Worm (Caenorhabditis elegans) whole organism, L3 larva: ENCODE measurements around the gene sknr-1.
"Not testable (repeated sequence)": the region's sequence is repeated elsewhere in the genome, so short reads cannot be mapped to it uniquely, and the experiment has no call there.

ENCODE experiments used
- R02D3.7 ChIP-seq: fragments of 150-350 bp; optimal IDR thresholded peaks from 2 replicates; lab custom pipeline; 2014; ENCODE audit warnings: missing biosample characterization, missing genetic modification characterization
- ZK546.5 ChIP-seq: sonication (generic microtip); optimal IDR thresholded peaks from 2 replicates; lab custom pipeline; 2017; ENCODE audit warnings: missing biosample characterization, missing genetic modification characterization
- aly-2 ChIP-seq: fragments of 150-350 bp; optimal IDR thresholded peaks from 2 replicates; lab custom pipeline; 2014; ENCODE audit warnings: missing biosample characterization, missing genetic modification characterization
- ama-1 ChIP-seq: fragments of 150-350 bp; optimal IDR thresholded peaks from 2 replicates; lab custom pipeline; 2018
- ceh-16 ChIP-seq: sonication (generic microtip); optimal IDR thresholded peaks from 2 replicates; lab custom pipeline; 2017; ENCODE audit warnings: missing biosample characterization, missing genetic modification characterization
- ceh-28 ChIP-seq: fragments of 150-350 bp; optimal IDR thresholded peaks from 2 replicates; lab custom pipeline; 2014; ENCODE audit warnings: missing biosample characterization, missing genetic modification reagents, missing genetic modification characterization
- ceh-82 ChIP-seq: fragments of 150-350 bp; optimal IDR thresholded peaks from 2 replicates; lab custom pipeline; 2014; ENCODE audit warnings: missing biosample characterization, missing genetic modification characterization
- ceh-9 ChIP-seq: sonication (generic microtip); optimal IDR thresholded peaks from 2 replicates; lab custom pipeline; 2018; ENCODE audit warnings: missing biosample characterization, missing genetic modification characterization
- daf-12 ChIP-seq: fragments of 150-350 bp; optimal IDR thresholded peaks from 2 replicates; lab custom pipeline; 2014; ENCODE audit warnings: missing biosample characterization, missing genetic modification reagents, missing genetic modification characterization
- egl-27 ChIP-seq: sonication (generic microtip); optimal IDR thresholded peaks from 4 replicates; lab custom pipeline; 2017; ENCODE audit warnings: missing biosample characterization, missing genetic modification reagents, missing genetic modification characterization
- elt-1 ChIP-seq: fragments of 150-350 bp; optimal IDR thresholded peaks from 2 replicates; lab custom pipeline; 2014; ENCODE audit warnings: missing biosample characterization, missing genetic modification characterization
- elt-2 ChIP-seq: sonication (generic microtip); optimal IDR thresholded peaks from 2 replicates; lab custom pipeline; 2016; ENCODE audit warnings: missing genetic modification reagents, mild to moderate bottlenecking, missing genetic modification characterization, missing compliant biosample characterization
- elt-3 ChIP-seq, 3 experiments: fragments of 150-350 bp in 1 of 3; sonication (generic microtip) in 2 of 3; optimal IDR thresholded peaks; 2 replicates in 2 of 3; 4 replicates in 1 of 3; lab custom pipeline; 2014 to 2017; ENCODE audit warnings: missing biosample characterization in 3 of 3, missing genetic modification characterization in 3 of 3
- eor-1 ChIP-seq, 2 experiments: fragments of 150-350 bp; optimal IDR thresholded peaks; 2 replicates each; lab custom pipeline; 2014 to 2018; ENCODE audit warnings: missing biosample characterization in 2 of 2, missing genetic modification characterization in 2 of 2
- fkh-10 ChIP-seq: sonication (generic microtip); optimal IDR thresholded peaks from 2 replicates; lab custom pipeline; 2017; ENCODE audit warnings: missing biosample characterization, missing genetic modification reagents, missing genetic modification characterization
- fkh-2 ChIP-seq: fragments of 150-350 bp; optimal IDR thresholded peaks from 2 replicates; lab custom pipeline; 2014; ENCODE audit warnings: missing biosample characterization, missing genetic modification reagents, missing genetic modification characterization
- hmg-11 ChIP-seq: sonication (generic microtip); optimal IDR thresholded peaks from 2 replicates; lab custom pipeline; 2016; ENCODE audit warnings: missing genetic modification characterization, missing compliant biosample characterization
- jun-1 ChIP-seq: fragments of 150-350 bp; optimal IDR thresholded peaks from 2 replicates; lab custom pipeline; 2014; ENCODE audit warnings: missing biosample characterization, missing genetic modification reagents, missing genetic modification characterization
- lin-15B ChIP-seq: fragments of 150-350 bp; optimal IDR thresholded peaks from 2 replicates; lab custom pipeline; 2014; ENCODE audit warnings: missing biosample characterization, missing genetic modification characterization
- lin-39 ChIP-seq: fragments of 150-350 bp; optimal IDR thresholded peaks from 2 replicates; lab custom pipeline; 2018; ENCODE audit warnings: missing biosample characterization, missing genetic modification reagents, missing genetic modification characterization
- lsy-12 ChIP-seq: sonication (generic microtip); optimal IDR thresholded peaks from 2 replicates; lab custom pipeline; 2016; ENCODE audit warnings: mild to moderate bottlenecking, missing genetic modification characterization, missing compliant biosample characterization
- mdl-1 ChIP-seq: fragments of 150-350 bp; optimal IDR thresholded peaks from 2 replicates; lab custom pipeline; 2014; ENCODE audit warnings: missing biosample characterization, missing genetic modification characterization
- mml-1 ChIP-seq: fragments of 150-350 bp; sonication (generic microtip); optimal IDR thresholded peaks from 3 replicates; lab custom pipeline; 2014; ENCODE audit warnings: missing biosample characterization, missing genetic modification characterization
- nfya-1 ChIP-seq: sonication (generic microtip); optimal IDR thresholded peaks from 2 replicates; lab custom pipeline; 2017; ENCODE audit warnings: missing genetic modification characterization, mild to moderate bottlenecking, missing compliant biosample characterization, antibody characterized with exemption, moderate library complexity; ENCODE audit not compliant: insufficient read depth
- nhr-11 ChIP-seq: fragments of 150-350 bp; optimal IDR thresholded peaks from 2 replicates; lab custom pipeline; 2014; ENCODE audit warnings: missing biosample characterization, missing genetic modification characterization
- nhr-12 ChIP-seq: fragments of 150-350 bp; optimal IDR thresholded peaks from 2 replicates; lab custom pipeline; 2014; ENCODE audit warnings: missing biosample characterization, missing genetic modification characterization
- nhr-23 ChIP-seq: fragments of 150-350 bp; optimal IDR thresholded peaks from 2 replicates; lab custom pipeline; 2014; ENCODE audit warnings: missing biosample characterization, missing genetic modification reagents, missing genetic modification characterization
- nhr-237 ChIP-seq: fragments of 150-350 bp; optimal IDR thresholded peaks from 2 replicates; lab custom pipeline; 2014; ENCODE audit warnings: missing biosample characterization, missing genetic modification characterization
- nhr-25 ChIP-seq: sonication (generic microtip); optimal IDR thresholded peaks from 2 replicates; lab custom pipeline; 2017; ENCODE audit warnings: missing biosample characterization, missing genetic modification characterization
- nhr-28 ChIP-seq: fragments of 150-350 bp; optimal IDR thresholded peaks from 2 replicates; lab custom pipeline; 2014; ENCODE audit warnings: missing biosample characterization, missing genetic modification characterization
- nhr-43 ChIP-seq: sonication (generic microtip); optimal IDR thresholded peaks from 2 replicates; lab custom pipeline; 2016; ENCODE audit warnings: mild to moderate bottlenecking, missing genetic modification characterization, missing compliant biosample characterization; ENCODE audit not compliant: poor library complexity, severe bottlenecking
- nhr-67 ChIP-seq: fragments of 150-350 bp; optimal IDR thresholded peaks from 2 replicates; lab custom pipeline; 2014; ENCODE audit warnings: missing biosample characterization, missing genetic modification characterization
- nhr-76 ChIP-seq: fragments of 150-350 bp; sonication (generic microtip); optimal IDR thresholded peaks from 5 replicates; lab custom pipeline; 2014; ENCODE audit warnings: missing biosample characterization, missing genetic modification characterization
- nhr-77 ChIP-seq: fragments of 150-350 bp; optimal IDR thresholded peaks from 2 replicates; lab custom pipeline; 2014; ENCODE audit warnings: missing biosample characterization, missing genetic modification characterization
- pha-4 ChIP-seq: fragments of 150-350 bp; optimal IDR thresholded peaks from 2 replicates; lab custom pipeline; 2014; ENCODE audit warnings: missing biosample characterization, missing genetic modification reagents, missing genetic modification characterization
- pqm-1 ChIP-seq: fragments of 150-350 bp; optimal IDR thresholded peaks from 2 replicates; lab custom pipeline; 2017; ENCODE audit warnings: missing biosample characterization, missing genetic modification characterization, inconsistent platforms
- sea-2 ChIP-seq: fragments of 150-350 bp; sonication (generic microtip); optimal IDR thresholded peaks from 4 replicates; lab custom pipeline; 2014; ENCODE audit warnings: missing biosample characterization, missing genetic modification reagents, missing genetic modification characterization
- skn-1 ChIP-seq: fragments of 150-350 bp; optimal IDR thresholded peaks from 2 replicates; lab custom pipeline; 2014; ENCODE audit warnings: missing biosample characterization, missing genetic modification characterization
- snpc-4 ChIP-seq: fragments of 150-350 bp; optimal IDR thresholded peaks from 2 replicates; lab custom pipeline; 2014; ENCODE audit warnings: missing biosample characterization, missing genetic modification characterization
- tbx-2 ChIP-seq: sonication (generic microtip); optimal IDR thresholded peaks from 2 replicates; lab custom pipeline; 2016; ENCODE audit warnings: mild to moderate bottlenecking, missing genetic modification characterization, missing compliant biosample characterization
- unc-39 ChIP-seq: sonication (generic microtip); optimal IDR thresholded peaks from 4 replicates; lab custom pipeline; 2017; ENCODE audit warnings: missing biosample characterization, missing genetic modification characterization
- unc-62 ChIP-seq: fragments of 150-350 bp; sonication (generic microtip); optimal IDR thresholded peaks from 4 replicates; lab custom pipeline; 2014; ENCODE audit warnings: missing biosample characterization, missing genetic modification reagents, missing genetic modification characterization
- zag-1 ChIP-seq: fragments of 150-350 bp; optimal IDR thresholded peaks from 2 replicates; lab custom pipeline; 2014; ENCODE audit warnings: missing biosample characterization, missing genetic modification characterization
- ztf-11 ChIP-seq: fragments of 150-350 bp; optimal IDR thresholded peaks from 2 replicates; lab custom pipeline; 2014; ENCODE audit warnings: missing biosample characterization, missing genetic modification characterization
- ztf-4 ChIP-seq: fragments of 150-350 bp; optimal IDR thresholded peaks from 2 replicates; lab custom pipeline; 2014; ENCODE audit warnings: missing biosample characterization, missing genetic modification characterization

sknr-1 gene

ce11 chrV:2625360-2625759 lies at the start of gene sknr-1:
Gene sknr-1, minus strand, starts transcription at chrV:2625460.
- not testable (repeated sequence) for TF ChIP-seq skn-1 (tag; lab: Kevin White, UChicago); lin-15B; nhr-11

ce11 chrV:2673807-2674206 lies 48.5 kb upstream of the sknr-1 start:
- TF ChIP-seq lsy-12 (tag; lab: Kevin White, UChicago) (peak; percentile 3), lin-15B (no peak), nhr-25 (tag; lab: Kevin White, UChicago) (peak; percentile 27), nhr-77 (tag; lab: Kevin White, UChicago) (no peak), skn-1 (tag; lab: Kevin White, UChicago) (no peak), nhr-12 (tag; lab: Kevin White, UChicago) (no peak), nhr-28 (tag; lab: Kevin White, UChicago) (no peak), hmg-11 (peak; percentile 58), elt-2 (tag; lab: Kevin White, UChicago) (peak; percentile 7), R02D3.7 (no peak), snpc-4 (no peak), ztf-4 (no peak), mdl-1 (tag; lab: Kevin White, UChicago) (no peak), eor-1 (tag; optimal IDR thresholded peaks at IDR 0.05; lab: Kevin White, UChicago) (no peak), nhr-11 (no peak), tbx-2 (tag; lab: Kevin White, UChicago) (no peak), nhr-237 (tag; lab: Kevin White, UChicago) (no peak), pha-4 (tag; lab: Kevin White, UChicago) (peak; percentile 55), pqm-1 (tag; lab: Kevin White, UChicago) (no peak), ceh-82 (tag; lab: Kevin White, UChicago) (no peak), unc-39 (tag; lab: Kevin White, UChicago) (no peak), ceh-16 (no peak), ZK546.5 (tag; lab: Kevin White, UChicago) (no peak), nfya-1 (tag; lab: Kevin White, UChicago) (peak; percentile 53), ama-1 (lab: Kevin White, UChicago) (peak; percentile 28), nhr-67 (tag; lab: Kevin White, UChicago) (no peak), fkh-10 (GFP tag; lab: Kevin White, UChicago) (no peak), lin-39 (tag; lab: Kevin White, UChicago) (peak; percentile 55), aly-2 (no peak), zag-1 (no peak), sea-2 (GFP tag; lab: Kevin White, UChicago) (no peak), elt-1 (tag; lab: Kevin White, UChicago) (no peak), jun-1 (tag; lab: Kevin White, UChicago) (peak; percentile 21), nhr-43 (tag; lab: Kevin White, UChicago) (no peak), ceh-9 (tag; lab: Kevin White, UChicago) (no peak), mml-1 (tag; lab: Kevin White, UChicago) (no peak), fkh-2 (tag; lab: Kevin White, UChicago) (no peak)
- TF ChIP-seq, all 47 proteins: peak for 9

DNA sequence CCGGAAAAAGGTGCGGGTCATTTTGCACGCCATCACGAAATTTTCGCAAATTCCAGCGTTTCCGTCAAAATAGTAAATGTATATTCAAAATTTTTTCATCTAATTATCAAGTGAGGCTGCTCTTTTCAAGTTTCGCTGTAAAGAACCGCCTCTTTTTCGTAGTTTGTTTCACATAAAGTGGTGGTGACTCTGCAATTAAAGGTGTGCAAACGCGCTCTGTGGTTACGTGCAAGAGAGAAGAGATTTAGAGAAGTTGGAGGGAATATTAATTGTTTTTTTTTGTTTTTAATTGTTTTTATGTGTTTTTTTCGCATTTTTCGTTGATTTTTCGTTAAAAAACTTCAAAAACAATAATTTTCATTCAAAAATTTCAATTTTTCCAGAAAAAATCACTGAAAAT lies 47.3 kb upstream of the sknr-1 start, which contains the start of gene W02G9.3:
W02G9.3 (plus strand) TSS at position 384 of the 400 bp plus-strand sequence.
- TF ChIP-seq lin-15B (peak; percentile 89), aly-2 (no peak), tbx-2 (tag; lab: Kevin White, UChicago) (no peak), nhr-76 (tag; lab: Kevin White, UChicago) (no peak), fkh-2 (tag; lab: Kevin White, UChicago) (no peak), fkh-10 (GFP tag; lab: Kevin White, UChicago) (no peak), pqm-1 (tag; lab: Kevin White, UChicago) (peak; percentile 78), nfya-1 (tag; lab: Kevin White, UChicago) (peak; percentile 75), egl-27 (tag; lab: Kevin White, UChicago) (peak; percentile 55), nhr-23 (peak; percentile 65), mdl-1 (tag; lab: Kevin White, UChicago) (no peak), ztf-11 (tag; lab: Kevin White, UChicago) (no peak), lin-39 (tag; lab: Kevin White, UChicago) (peak; percentile 81), ZK546.5 (tag; lab: Kevin White, UChicago) (no peak), zag-1 (no peak), elt-2 (tag; lab: Kevin White, UChicago) (peak; percentile 40), nhr-25 (tag; lab: Kevin White, UChicago) (no peak), ceh-28 (peak; percentile 19), ama-1 (lab: Kevin White, UChicago) (no peak), lsy-12 (tag; lab: Kevin White, UChicago) (no peak), hmg-11 (peak; percentile 58), sea-2 (GFP tag; lab: Kevin White, UChicago) (no peak), daf-12 (no peak), jun-1 (tag; lab: Kevin White, UChicago) (no peak), nhr-43 (tag; lab: Kevin White, UChicago) (peak; percentile 12), nhr-28 (tag; lab: Kevin White, UChicago) (no peak), nhr-67 (tag; lab: Kevin White, UChicago) (no peak), unc-62 (GFP tag; lab: Kevin White, UChicago) (no peak), nhr-237 (tag; lab: Kevin White, UChicago) (no peak), pha-4 (tag; lab: Kevin White, UChicago) (peak; percentile 93), elt-3 (tag; optimal IDR thresholded peaks at IDR 0.05; lab: Kevin White, UChicago) (no peak), elt-1 (tag; lab: Kevin White, UChicago) (no peak), mml-1 (tag; lab: Kevin White, UChicago) (no peak), R02D3.7 (peak; percentile 22), ceh-82 (tag; lab: Kevin White, UChicago) (no peak), nhr-12 (tag; lab: Kevin White, UChicago) (no peak), unc-39 (tag; lab: Kevin White, UChicago) (no peak), ceh-9 (tag; lab: Kevin White, UChicago) (no peak)
